Worm (Caenorhabditis elegans): ENCODE results near the gene nac-2.

DNA sequence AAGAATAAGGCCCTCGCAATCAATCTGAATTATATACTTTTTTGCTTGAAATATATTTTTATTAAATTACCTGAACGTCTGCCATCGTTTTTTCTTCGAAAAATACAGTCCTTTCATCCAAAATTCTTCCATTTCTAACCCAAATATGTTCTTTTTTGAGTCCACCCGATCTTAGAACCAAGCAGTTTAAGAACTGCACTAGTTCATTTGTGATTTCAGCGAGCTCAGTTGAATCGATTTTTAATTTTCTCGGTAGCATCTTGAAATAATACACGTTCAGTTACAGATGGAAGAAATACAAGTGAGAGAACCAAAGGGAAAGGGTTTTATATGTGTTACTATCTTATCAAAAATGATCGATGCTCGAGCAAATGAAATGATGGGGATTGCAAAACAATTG, 43.6 kb downstream of the nac-2 start, which contains the start of gene F59B2.3:
- TF ChIP-seq unc-30 (tag; optimal IDR thresholded peaks at IDR 0.05) = no peak
- TF ChIP-seq nhr-71 (tag; optimal IDR thresholded peaks at IDR 0.05) = no peak
